Fruit fly (Drosophila melanogaster) whole organism, prepupa: ENCODE results near the gene Slbp.
A peak's percentile ranks its signal among the peaks of the same experiment; 100 is the strongest.

Experiments used
- Blimp-1 ChIP-seq: fragments of 200-800 bp; sonication (Bioruptor generic); optimal IDR thresholded peaks from 3 replicates; lab custom pipeline; 2017; ENCODE audit warnings: missing biosample characterization, missing genetic modification characterization, mild to moderate bottlenecking, moderate library complexity, missing genetic modification reagents
- CG10631 ChIP-seq: fragments of 200-800 bp; sonication (Bioruptor generic); optimal IDR thresholded peaks from 2 replicates; lab custom pipeline; 2016; ENCODE audit warnings: missing biosample characterization, missing genetic modification characterization
- CG10669 ChIP-seq: fragments of 200-800 bp; sonication (Bioruptor generic); optimal IDR thresholded peaks from 3 replicates; lab custom pipeline; 2018; ENCODE audit warnings: missing biosample characterization, mild to moderate bottlenecking, missing genetic modification characterization, moderate library complexity
- CG11762 ChIP-seq: fragments of 200-800 bp; sonication (Bioruptor generic); optimal IDR thresholded peaks from 3 replicates; lab custom pipeline; 2016; ENCODE audit warnings: missing biosample characterization, missing genetic modification characterization; ENCODE audit not compliant: insufficient read depth
- CG11902 ChIP-seq: fragments of 200-800 bp; sonication (Bioruptor generic); optimal IDR thresholded peaks from 3 replicates; lab custom pipeline; 2016; ENCODE audit warnings: missing biosample characterization, missing genetic modification characterization
- CG15336 ChIP-seq: fragments of 200-800 bp; sonication (Bioruptor generic); IDR thresholded peaks from 2 replicates; pipeline ENCODE4 v1.3.6; 2022; ENCODE audit warnings: missing biosample characterization, missing genetic modification characterization
- CG3032 ChIP-seq: fragments of 200-800 bp; optimal IDR thresholded peaks from 2 replicates; lab custom pipeline; 2019; ENCODE audit warnings: missing biosample characterization, mild to moderate bottlenecking, missing genetic modification characterization, moderate library complexity
- CG31627 ChIP-seq: fragments of 200-800 bp; sonication (Bioruptor generic); optimal IDR thresholded peaks from 3 replicates; lab custom pipeline; 2016; ENCODE audit warnings: missing biosample characterization, missing genetic modification characterization
- CG32006 ChIP-seq: fragments of 200-800 bp; sonication (Bioruptor generic); optimal IDR thresholded peaks from 3 replicates; lab custom pipeline; 2017; ENCODE audit warnings: missing biosample characterization, mild to moderate bottlenecking, missing genetic modification characterization
- CG34406 ChIP-seq: fragments of 200-800 bp; sonication (Bioruptor generic); optimal IDR thresholded peaks from 3 replicates; lab custom pipeline; 2016; ENCODE audit warnings: missing biosample characterization, missing genetic modification characterization
- CG3919 ChIP-seq: fragments of 200-800 bp; sonication (Bioruptor generic); optimal IDR thresholded peaks from 3 replicates; lab custom pipeline; 2016; ENCODE audit warnings: missing biosample characterization, missing genetic modification characterization
- CG4318 ChIP-seq: fragments of 200-800 bp; sonication (Bioruptor generic); optimal IDR thresholded peaks from 3 replicates; lab custom pipeline; 2017; ENCODE audit warnings: missing biosample characterization, mild to moderate bottlenecking, missing genetic modification characterization
- CG6163 ChIP-seq: fragments of 200-800 bp; sonication (Bioruptor generic); IDR thresholded peaks from 3 replicates; pipeline ENCODE4 v1.3.6; 2022; ENCODE audit warnings: missing biosample characterization, missing genetic modification characterization
- CG6276 ChIP-seq: fragments of 200-800 bp; sonication (Bioruptor generic); optimal IDR thresholded peaks from 2 replicates; lab custom pipeline; 2017; ENCODE audit warnings: missing biosample characterization, mild to moderate bottlenecking, missing genetic modification characterization
- CG6792 ChIP-seq: fragments of 200-800 bp; sonication (Bioruptor generic); optimal IDR thresholded peaks from 3 replicates; lab custom pipeline; 2016; ENCODE audit warnings: missing biosample characterization, missing genetic modification characterization
- CG6854 ChIP-seq: fragments of 200-800 bp; sonication (Bioruptor generic); optimal IDR thresholded peaks from 2 replicates; lab custom pipeline; 2017; ENCODE audit warnings: missing biosample characterization, mild to moderate bottlenecking, missing genetic modification characterization
- CG7368 ChIP-seq: fragments of 200-800 bp; sonication (Bioruptor generic); optimal IDR thresholded peaks from 3 replicates; lab custom pipeline; 2016; ENCODE audit warnings: missing biosample characterization, missing genetic modification characterization
- CG8319 ChIP-seq: fragments of 200-800 bp; sonication (Bioruptor generic); optimal IDR thresholded peaks from 3 replicates; lab custom pipeline; 2016; ENCODE audit warnings: missing biosample characterization, missing genetic modification characterization
- CG8632 ChIP-seq: fragments of 200-800 bp; sonication (Bioruptor generic); optimal IDR thresholded peaks from 3 replicates; lab custom pipeline; 2016; ENCODE audit warnings: missing biosample characterization, missing genetic modification characterization
- Eip75B ChIP-seq: fragments of 200-800 bp; sonication (Bioruptor generic); optimal IDR thresholded peaks from 3 replicates; lab custom pipeline; 2016; ENCODE audit warnings: missing biosample characterization, missing genetic modification characterization
- Eip78C ChIP-seq: fragments of 200-800 bp; sonication (Bioruptor generic); peaks from one replicate; lab custom pipeline; 2016; ENCODE audit warnings: missing biosample characterization, missing genetic modification characterization
- Eip93F ChIP-seq: fragments of 200-800 bp; sonication (Bioruptor generic); optimal IDR thresholded peaks from 2 replicates; lab custom pipeline; 2016; ENCODE audit warnings: missing biosample characterization, mild to moderate bottlenecking, missing genetic modification characterization
- Ets96B ChIP-seq: fragments of 200-800 bp; optimal IDR thresholded peaks from 2 replicates; lab custom pipeline; 2019; ENCODE audit warnings: missing biosample characterization, mild to moderate bottlenecking, missing genetic modification characterization, moderate library complexity
- Gug ChIP-seq: fragments of 200-800 bp; sonication (Bioruptor generic); IDR thresholded peaks from 2 replicates; pipeline ENCODE4 v1.3.6; 2022; ENCODE audit warnings: missing biosample characterization, missing genetic modification characterization
- Hr39 ChIP-seq: fragments of 200-800 bp; sonication (Bioruptor generic); optimal IDR thresholded peaks from 2 replicates; lab custom pipeline; 2016; ENCODE audit warnings: missing biosample characterization, missing genetic modification characterization
- Hr4 ChIP-seq: fragments of 200-800 bp; sonication (Bioruptor generic); optimal IDR thresholded peaks from 3 replicates; lab custom pipeline; 2016; ENCODE audit warnings: missing biosample characterization, missing genetic modification characterization
- Lpt ChIP-seq: fragments of 200-800 bp; sonication (Bioruptor generic); optimal IDR thresholded peaks from 3 replicates; lab custom pipeline; 2016; ENCODE audit warnings: missing biosample characterization, missing genetic modification characterization
- Met ChIP-seq: fragments of 200-800 bp; sonication (Bioruptor generic); optimal IDR thresholded peaks from 3 replicates; lab custom pipeline; 2016; ENCODE audit warnings: missing biosample characterization, missing genetic modification characterization
- OdsH ChIP-seq: fragments of 200-800 bp; sonication (Bioruptor generic); optimal IDR thresholded peaks from 3 replicates; lab custom pipeline; 2016; ENCODE audit warnings: missing biosample characterization, missing genetic modification characterization
- Smox ChIP-seq: fragments of 200-800 bp; sonication (Bioruptor generic); optimal IDR thresholded peaks from 3 replicates; lab custom pipeline; 2016; ENCODE audit warnings: missing biosample characterization, missing genetic modification characterization
- Sox14 ChIP-seq: fragments of 200-800 bp; sonication (Bioruptor generic); optimal IDR thresholded peaks from 3 replicates; lab custom pipeline; 2016; ENCODE audit warnings: missing biosample characterization, missing genetic modification characterization
- achi ChIP-seq: fragments of 200-800 bp; sonication (Bioruptor generic); optimal IDR thresholded peaks from 3 replicates; lab custom pipeline; 2016; ENCODE audit warnings: missing biosample characterization, missing genetic modification characterization
- acj6 ChIP-seq: fragments of 200-800 bp; sonication (Bioruptor generic); optimal IDR thresholded peaks from 3 replicates; lab custom pipeline; 2016; ENCODE audit warnings: missing biosample characterization, missing genetic modification characterization
- cyc ChIP-seq: fragments of 200-800 bp; sonication (Bioruptor generic); optimal IDR thresholded peaks from 3 replicates; lab custom pipeline; 2016; ENCODE audit warnings: missing biosample characterization, missing genetic modification characterization
- dac ChIP-seq: fragments of 200-800 bp; sonication (Bioruptor generic); optimal IDR thresholded peaks from 2 replicates; lab custom pipeline; 2017; ENCODE audit warnings: missing biosample characterization, mild to moderate bottlenecking, missing genetic modification characterization
- dsx ChIP-seq: fragments of 200-800 bp; optimal IDR thresholded peaks from 3 replicates; lab custom pipeline; 2019; ENCODE audit warnings: missing biosample characterization, mild to moderate bottlenecking, missing genetic modification characterization, moderate library complexity; ENCODE audit not compliant: poor library complexity, severe bottlenecking
- esn ChIP-seq: fragments of 200-800 bp; sonication (Bioruptor generic); optimal IDR thresholded peaks from 2 replicates; lab custom pipeline; 2016; ENCODE audit warnings: missing biosample characterization, mild to moderate bottlenecking, missing genetic modification characterization, moderate library complexity
- fd59A ChIP-seq: fragments of 200-800 bp; sonication (Bioruptor generic); optimal IDR thresholded peaks from 2 replicates; lab custom pipeline; 2017; ENCODE audit warnings: missing biosample characterization, mild to moderate bottlenecking, missing genetic modification characterization, missing genetic modification reagents
- fd85E ChIP-seq: fragments of 200-800 bp; sonication (Bioruptor generic); optimal IDR thresholded peaks from 3 replicates; lab custom pipeline; 2016; ENCODE audit warnings: missing biosample characterization, missing genetic modification characterization
- fkh ChIP-seq: fragments of 200-800 bp; sonication (Bioruptor generic); optimal IDR thresholded peaks from 3 replicates; lab custom pipeline; 2017; ENCODE audit warnings: missing biosample characterization, mild to moderate bottlenecking, missing genetic modification characterization, moderate library complexity
- lz ChIP-seq: fragments of 200-800 bp; sonication (Bioruptor generic); optimal IDR thresholded peaks from 3 replicates; lab custom pipeline; 2016; ENCODE audit warnings: missing biosample characterization, missing genetic modification characterization
- pdm3 ChIP-seq: fragments of 200-800 bp; sonication (Bioruptor generic); optimal IDR thresholded peaks from 3 replicates; lab custom pipeline; 2016; ENCODE audit warnings: missing biosample characterization, missing genetic modification characterization
- spab ChIP-seq: fragments of 200-800 bp; sonication (Bioruptor generic); optimal IDR thresholded peaks from 2 replicates; lab custom pipeline; 2017; ENCODE audit warnings: missing biosample characterization, mild to moderate bottlenecking, missing genetic modification characterization, missing genetic modification reagents
- ss ChIP-seq, 2 experiments: fragments of 200-800 bp; sonication (Bioruptor generic); optimal IDR thresholded peaks; 2 replicates in 1 of 2; 3 replicates in 1 of 2; lab custom pipeline; 2017 to 2018; ENCODE audit warnings: mild to moderate bottlenecking in 2 of 2, missing biosample characterization in 2 of 2, missing genetic modification characterization in 2 of 2, moderate library complexity in 1 of 2
- topi ChIP-seq: fragments of 200-800 bp; sonication (Bioruptor generic); optimal IDR thresholded peaks from 3 replicates; lab custom pipeline; 2016; ENCODE audit warnings: missing biosample characterization, missing genetic modification characterization
- vri ChIP-seq: fragments of 200-800 bp; sonication (Bioruptor generic); optimal IDR thresholded peaks from 3 replicates; lab custom pipeline; 2016; ENCODE audit warnings: missing biosample characterization, mild to moderate bottlenecking, missing genetic modification characterization

The Slbp gene

DNA sequence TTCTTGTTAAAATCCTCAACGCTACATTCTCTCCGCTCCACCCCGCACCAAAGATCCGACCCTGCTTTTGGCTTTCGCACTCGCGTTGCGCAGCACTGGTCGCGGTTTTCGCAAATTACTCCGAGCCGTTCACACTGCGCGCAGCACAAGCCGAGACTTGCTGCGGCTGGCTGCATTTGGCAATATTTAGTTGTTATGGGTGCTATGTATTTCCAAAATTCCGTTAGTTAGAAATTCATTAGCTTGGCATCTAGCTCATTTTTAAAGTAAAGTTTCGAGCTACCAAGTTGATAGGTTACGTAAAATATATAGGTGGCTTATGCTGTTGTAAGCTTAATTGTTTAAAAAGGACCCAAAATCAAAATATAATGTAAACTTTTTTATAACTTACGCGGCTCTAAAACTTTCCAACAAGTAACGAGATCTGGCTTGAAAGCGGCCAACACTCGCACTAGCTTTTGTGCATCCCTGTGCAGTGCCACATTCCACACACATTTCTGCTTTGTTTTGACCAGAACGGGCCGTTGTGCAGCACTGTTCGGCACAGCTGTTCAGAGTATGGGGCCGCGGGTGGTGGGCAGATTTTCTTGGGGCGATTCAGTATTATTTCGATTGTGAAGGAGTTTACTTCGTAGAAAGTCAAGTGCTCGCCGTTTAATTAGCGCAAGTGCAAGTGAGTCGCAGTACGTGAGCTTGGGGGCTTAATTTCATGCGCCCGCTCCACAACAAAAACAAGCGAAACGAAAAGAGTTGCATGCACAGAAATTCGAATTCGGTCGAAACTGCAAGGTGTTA, 30.1 kb downstream of the Slbp start, which contains the start of the genes yem and Ctl2 (continued):
- TF ChIP-seq OdsH (GFP tag; lab: Kevin White, UChicago) = no peak
- peak; percentile 62 for TF ChIP-seq CG3919 (GFP tag; lab: Kevin White, UChicago)
- peak; percentile 53 for TF ChIP-seq acj6
- peak; percentile 86 for TF ChIP-seq esn (GFP tag; lab: Kevin White, UChicago)
- TF ChIP-seq CG15336 (GFP tag; lab: Robert Waterston, UW) = peak; percentile 30; the same call in 1 of the 2 replicates
- peak; percentile 66 for TF ChIP-seq CG6792 (GFP tag; lab: Kevin White, UChicago)
- no peak for TF ChIP-seq CG11762
- peak; percentile 74 for TF ChIP-seq cyc
- TF ChIP-seq Smox (GFP tag; lab: Kevin White, UChicago) = no peak
- TF ChIP-seq achi (GFP tag; lab: Kevin White, UChicago) = peak; percentile 62
- peak; percentile 39 for TF ChIP-seq CG7368
- TF ChIP-seq CG34406 = no peak
- TF ChIP-seq CG8319 (GFP tag; lab: Kevin White, UChicago) = peak; percentile 49
- peak; percentile 21 for TF ChIP-seq CG8632 (GFP tag; lab: Kevin White, UChicago)
- peak; percentile 50 for TF ChIP-seq CG11902 (GFP tag; lab: Kevin White, UChicago)
- TF ChIP-seq pdm3 = peak; percentile 75
- peak; percentile 25 for TF ChIP-seq Ets96B (tag; lab: Kevin White, UChicago)

- TF ChIP-seq CG8632 (GFP tag; lab: Kevin White, UChicago) = no peak
- TF ChIP-seq CG6276 = no peak
- TF ChIP-seq CG11902 (GFP tag; lab: Kevin White, UChicago) = no peak
- TF ChIP-seq dac = no peak
- no peak for TF ChIP-seq CG8319 (GFP tag; lab: Kevin White, UChicago)
- no peak for TF ChIP-seq acj6
- TF ChIP-seq Eip93F (GFP tag; lab: Kevin White, UChicago) = no peak
- TF ChIP-seq CG3919 (GFP tag; lab: Kevin White, UChicago) = no peak
- TF ChIP-seq CG31627 (GFP tag; lab: Kevin White, UChicago) = no peak
- no peak for TF ChIP-seq CG6163 (GFP tag; lab: Robert Waterston, UW)
- TF ChIP-seq fd59A (GFP tag; lab: Kevin White, UChicago) = no peak
- TF ChIP-seq lz = peak; percentile 17
- no peak for TF ChIP-seq CG11762
- TF ChIP-seq Lpt (GFP tag; lab: Kevin White, UChicago) = no peak
- no peak for TF ChIP-seq CG4318 (GFP tag; lab: Kevin White, UChicago)
- TF ChIP-seq topi = peak; percentile 17
- TF ChIP-seq Sox14 (GFP tag; lab: Kevin White, UChicago) = peak; percentile 37
- TF ChIP-seq CG10669 (GFP tag; lab: Kevin White, UChicago) = no peak
- no peak for TF ChIP-seq spab
- no peak for TF ChIP-seq Smox (GFP tag; lab: Kevin White, UChicago)
- TF ChIP-seq Gug = no peak
- no peak for TF ChIP-seq Hr4
- no peak for TF ChIP-seq CG10631 (GFP tag; lab: Kevin White, UChicago)
- TF ChIP-seq OdsH (GFP tag; lab: Kevin White, UChicago) = no peak
- TF ChIP-seq fkh (GFP tag; lab: Kevin White, UChicago) = no peak
- no peak for TF ChIP-seq fd85E
- TF ChIP-seq CG3032 (tag; lab: Kevin White, UChicago) = no peak
- TF ChIP-seq Blimp-1 = no peak
- no peak for TF ChIP-seq Eip75B (GFP tag; lab: Kevin White, UChicago)
- no peak for TF ChIP-seq CG32006 (GFP tag; lab: Kevin White, UChicago)
- TF ChIP-seq Hr39 (GFP tag; lab: Kevin White, UChicago) = no peak
- TF ChIP-seq Eip78C = peak; percentile 44
- TF ChIP-seq CG6792 (GFP tag; lab: Kevin White, UChicago) = no peak
- TF ChIP-seq CG6854 (GFP tag; lab: Kevin White, UChicago) = no peak
- TF ChIP-seq esn (GFP tag; lab: Kevin White, UChicago) = peak; percentile 42
- TF ChIP-seq vri = peak; percentile 25
- no peak for TF ChIP-seq Met (GFP tag; lab: Kevin White, UChicago)
- no peak for TF ChIP-seq CG34406
- no peak for TF ChIP-seq CG7368
- TF ChIP-seq dsx (GFP tag; lab: Kevin White, UChicago) = no peak
- no peak for TF ChIP-seq ss (GFP tag; optimal IDR thresholded peaks at IDR 0.05; lab: Kevin White, UChicago)
These were observed 36.8 kb downstream of the Slbp start, which contains the start of gene Atg14 for dm6 chr3R:29116167-29116725. Atg14 (plus strand) TSS chr3R:29116391.
